Worm (Caenorhabditis elegans): ENCODE measurements around the gene cyp-13A7.

DNA sequence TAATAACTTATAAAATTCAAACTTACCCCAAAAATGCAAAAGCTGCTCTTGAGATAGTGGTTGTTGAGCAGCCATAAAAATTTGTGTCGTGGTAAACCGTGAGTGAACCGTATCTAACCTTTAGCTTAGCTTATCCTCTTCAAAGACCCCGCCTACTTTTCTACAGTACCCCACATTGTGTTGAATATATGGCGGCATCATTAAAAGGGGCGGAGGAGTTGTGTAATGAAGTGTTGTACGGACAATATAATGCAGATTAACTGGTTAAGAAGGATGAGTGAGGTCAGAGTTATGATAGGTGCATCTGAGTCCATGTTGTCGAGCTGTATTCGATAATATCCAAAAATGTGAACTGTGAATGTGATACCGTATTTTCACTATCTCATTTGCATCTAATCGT is 24.4 kb downstream of the cyp-13A7 start, which contains the start of gene eyg-1:
- TF ChIP-seq ceh-82 (tag; optimal IDR thresholded peaks at IDR 0.05) (no peak), dmd-4 (tag; optimal IDR thresholded peaks at IDR 0.05) (no peak), nhr-11 (tag; optimal IDR thresholded peaks at IDR 0.05) (no peak), ztf-11 (tag; optimal IDR thresholded peaks at IDR 0.05) (no peak), zag-1 (tag; optimal IDR thresholded peaks at IDR 0.05) (no peak), skn-1 (tag; optimal IDR thresholded peaks at IDR 0.05) (no peak), aly-2 (tag; optimal IDR thresholded peaks at IDR 0.05) (no peak), snpc-4 (tag; optimal IDR thresholded peaks at IDR 0.05) (no peak)

Data from whole organism, L2 larva.